Worm (Caenorhabditis elegans): ENCODE measurements around the gene T20F7.3.
"Not testable (repeated sequence)": the region's sequence is repeated elsewhere in the genome, so short reads cannot be mapped to it uniquely, and the experiment has no call there.

The T20F7.3 gene

DNA sequence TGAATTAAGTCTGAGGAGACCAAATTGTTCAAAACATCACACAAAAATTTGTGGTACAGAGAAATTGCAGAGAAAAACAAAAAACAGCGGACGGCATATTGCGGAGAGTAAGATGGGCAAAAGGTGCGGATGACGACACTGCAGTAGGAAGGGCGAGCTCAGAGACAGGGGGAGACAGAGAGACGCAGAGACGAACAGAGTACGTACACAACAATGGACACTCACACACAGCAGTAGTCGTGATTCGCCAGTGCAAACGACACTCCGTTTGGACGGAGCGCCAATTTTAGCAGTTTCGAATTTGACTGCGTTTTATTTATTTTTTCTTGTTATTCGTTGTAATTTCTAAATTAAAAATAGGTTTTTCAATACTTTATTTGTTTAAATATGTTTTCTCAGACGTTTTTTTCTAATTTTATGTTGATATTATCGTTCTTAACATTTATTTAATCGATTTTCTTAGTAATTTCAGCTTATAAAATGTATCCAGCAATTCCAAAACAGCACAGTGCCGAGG is 12.3 kb downstream of the T20F7.3 start, which contains the start of gene T20F7.1 (continued):
- peak; percentile 66 for TF ChIP-seq K12H6.12 (tag; optimal IDR thresholded peaks at IDR 0.05)
- TF ChIP-seq ztf-26 (tag; optimal IDR thresholded peaks at IDR 0.05) = peak; percentile 17
- no peak for TF ChIP-seq egl-44 (GFP tag; IDR thresholded peaks at IDR 0.05)
- peak; percentile 58; the same call in 1 of the 2 replicates for TF ChIP-seq zfh-2 (GFP tag; conservative IDR thresholded peaks at IDR 0.05)
- TF ChIP-seq tbx-9 (tag; optimal IDR thresholded peaks at IDR 0.05; ENCODE audit: borderline replicate concordance) = no peak
- peak; percentile 51 for TF ChIP-seq attf-5 (GFP tag; optimal IDR thresholded peaks at IDR 0.05)
- no peak for TF ChIP-seq F39B2.1 (GFP tag; IDR thresholded peaks at IDR 0.05)
- peak; percentile 75 for TF ChIP-seq nhr-80 (tag; optimal IDR thresholded peaks at IDR 0.05)
- TF ChIP-seq lin-35 (GFP tag; optimal IDR thresholded peaks at IDR 0.05) = no peak
- TF ChIP-seq hrde-1 (tag; optimal IDR thresholded peaks at IDR 0.05; ENCODE audit: borderline replicate concordance) = no peak
- no peak for TF ChIP-seq dpff-1 (tag; optimal IDR thresholded peaks at IDR 0.05)
- TF ChIP-seq dox-1 (GFP tag; IDR thresholded peaks at IDR 0.05) = peak; percentile 59

DNA sequence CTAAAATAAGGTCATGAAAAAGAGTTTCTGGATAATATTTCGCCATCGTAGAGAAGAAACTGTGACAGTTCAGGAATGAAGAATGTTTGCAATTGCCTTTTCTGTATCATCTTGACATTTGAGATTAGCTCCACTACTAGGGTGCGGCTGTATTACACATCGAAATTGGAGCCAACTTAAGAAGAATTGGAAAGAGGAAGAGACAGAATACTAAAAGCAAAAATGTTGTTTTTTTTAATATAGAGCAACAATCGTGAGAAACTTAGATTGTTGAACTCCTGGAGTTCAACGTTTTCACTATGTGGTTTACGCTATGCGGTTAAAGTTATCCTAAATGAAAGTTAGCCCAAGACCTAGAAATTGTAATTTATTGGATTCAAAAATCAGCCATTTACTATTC is 20.2 kb downstream of the T20F7.3 start, which contains the start of gene acs-9:
Gene acs-9, minus strand, starts transcription at position 101 of the 400 bp plus-strand sequence.
- TF ChIP-seq K12H6.12 (tag; optimal IDR thresholded peaks at IDR 0.05) = no peak
- TF ChIP-seq snpc-1.3 (tag; optimal IDR thresholded peaks at IDR 0.05; ENCODE audit: insufficient read depth) = no peak
- TF ChIP-seq him-1 (tag; optimal IDR thresholded peaks at IDR 0.05) = no peak
- no peak for TF ChIP-seq rcor-1 (GFP tag; IDR thresholded peaks at IDR 0.05)
- TF ChIP-seq F39B2.1 (GFP tag; IDR thresholded peaks at IDR 0.05) = no peak
- no peak for TF ChIP-seq ceh-100 (GFP tag; IDR thresholded peaks at IDR 0.05)
- no peak for TF ChIP-seq ama-1 (optimal IDR thresholded peaks at IDR 0.05)
- no peak for TF ChIP-seq ama-1 (GFP tag; optimal IDR thresholded peaks at IDR 0.05)
- TF ChIP-seq madf-8 (GFP tag; conservative IDR thresholded peaks at IDR 0.05) = no peak
- TF ChIP-seq rpc-1 (optimal IDR thresholded peaks at IDR 0.05) = no peak
- TF ChIP-seq rpc-1 (tag; optimal IDR thresholded peaks at IDR 0.05) = no peak
- no peak for TF ChIP-seq K11D2.4 (GFP tag; IDR thresholded peaks at IDR 0.05)

DNA sequence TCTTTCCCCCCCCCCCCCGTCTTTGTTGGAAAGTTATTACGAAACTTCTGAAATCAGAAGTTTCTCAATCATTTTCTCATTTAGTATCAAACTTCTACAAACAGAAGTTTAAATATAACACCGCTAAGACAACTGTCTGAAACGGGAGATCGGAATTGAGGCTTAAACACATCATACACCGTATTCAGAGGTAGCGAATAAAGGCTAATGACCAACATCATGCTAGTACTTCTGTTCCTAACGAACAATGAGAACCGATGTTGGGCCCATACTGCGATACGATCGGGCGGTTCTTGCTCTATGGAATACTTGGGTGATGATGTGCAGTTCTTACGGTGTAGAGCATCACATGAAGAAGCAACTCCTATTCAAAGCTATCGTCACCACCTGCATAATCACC is 23.2 kb downstream of the T20F7.3 start, which contains the start of gene Y13C8A.1:
Gene Y13C8A.1, plus strand, starts transcription at position 301 of the 400 bp plus-strand sequence.
- not testable (repeated sequence) for TF ChIP-seq F37B4.10, hmg-20, B0336.3 (GFP tag; IDR thresholded peaks at IDR 0.05)

DNA sequence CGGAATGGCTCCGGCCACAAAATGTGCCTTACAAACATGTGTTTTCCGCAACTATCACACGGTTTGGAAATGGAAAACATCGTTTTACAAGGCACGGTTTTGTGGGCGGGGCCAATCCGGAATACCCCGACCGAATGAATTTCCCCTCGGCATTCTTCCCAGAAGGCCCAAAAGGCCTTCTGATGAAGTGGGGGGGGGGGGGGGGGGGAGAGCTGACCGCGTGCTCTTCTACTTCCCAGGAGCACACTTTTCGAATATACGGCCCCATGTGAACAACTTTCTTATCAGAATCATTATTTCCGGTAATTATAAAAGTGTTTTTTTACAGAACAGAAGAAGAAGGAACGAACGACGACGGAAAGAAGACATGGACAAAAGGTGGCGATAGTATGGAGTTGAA is 23.9 kb downstream of the T20F7.3 start:
- TF ChIP-seq let-526 (GFP tag; IDR thresholded peaks at IDR 0.05) (no peak), snpc-1.3 (tag; optimal IDR thresholded peaks at IDR 0.05; ENCODE audit: insufficient read depth) (no peak), Y67H2A.10 (GFP tag; conservative IDR thresholded peaks at IDR 0.05) (no peak), nhr-27 (tag; optimal IDR thresholded peaks at IDR 0.05) (no peak), zfh-2 (GFP tag; conservative IDR thresholded peaks at IDR 0.05) (0 out of 2 replicates have a peak, but pooled peaks have one; percentile 11), aptf-2 (GFP tag; conservative IDR thresholded peaks at IDR 0.05) (0 out of 2 replicates have a peak, but pooled peaks have one; percentile 70), egl-18 (GFP tag; IDR thresholded peaks at IDR 0.05) (no peak), B0035.1 (tag; optimal IDR thresholded peaks at IDR 0.05) (no peak), bed-1 (GFP tag; IDR thresholded peaks at IDR 0.05) (no peak), lag-1 (GFP tag; IDR thresholded peaks at IDR 0.05) (no peak), hmg-1.2 (GFP tag; IDR thresholded peaks at IDR 0.05) (no peak), B0261.1 (tag; optimal IDR thresholded peaks at IDR 0.05) (no peak), tlf-1 (GFP tag; optimal IDR thresholded peaks at IDR 0.05) (no peak), athp-1 (tag; optimal IDR thresholded peaks at IDR 0.05) (no peak), mcd-1 (GFP tag; IDR thresholded peaks at IDR 0.05) (no peak), ztf-18 (tag; optimal IDR thresholded peaks at IDR 0.05) (no peak), hmg-20 (GFP tag; IDR thresholded peaks at IDR 0.05) (no peak), egrh-3 (GFP tag; IDR thresholded peaks at IDR 0.05) (peak; percentile 64; the same call in 1 of the 2 replicates), pbrm-1 (GFP tag; IDR thresholded peaks at IDR 0.05) (no peak), nhr-120 (GFP tag; IDR thresholded peaks at IDR 0.05) (no peak)
